Worm (Caenorhabditis elegans) whole organism, L4/young adult: ENCODE data around the gene F52D10.4.

Source experiments
- W03F9.2 ChIP-seq: fragments of 150-350 bp; optimal IDR thresholded peaks from 2 replicates; lab custom pipeline; 2014; ENCODE audit warnings: missing biosample characterization, missing genetic modification characterization
- him-1 ChIP-seq: sonication (generic microtip); optimal IDR thresholded peaks from 2 replicates; lab custom pipeline; 2016; ENCODE audit warnings: missing genotype, missing genetic modification reagents, missing genetic modification characterization, missing compliant biosample characterization

ce11 chrX:11650751-11651150, 33.5 kb downstream of the F52D10.4 start, which contains the start of gene cutl-11:
- TF ChIP-seq him-1 (tag; lab: Kevin White, UChicago) (no peak), W03F9.2 (tag; lab: Kevin White, UChicago) (no peak)
